Fruit fly (Drosophila melanogaster) whole organism, embryonic: Measurements from ENCODE around the gene AstCC.

Experiments
- CG10431 ChIP-seq: fragments of 200-800 bp; sonication (Bioruptor generic); optimal IDR thresholded peaks from 3 replicates; lab custom pipeline; 2018; ENCODE audit warnings: missing biosample characterization, mild to moderate bottlenecking, missing genetic modification characterization
- CG10959 ChIP-seq: fragments of 200-800 bp; sonication (Bioruptor generic); IDR thresholded peaks from 2 replicates; pipeline ENCODE4 v1.3.6; 2022; ENCODE audit warnings: missing biosample characterization, missing genetic modification characterization
- CG11398 ChIP-seq: fragments of 200-800 bp; sonication (Bioruptor generic); optimal IDR thresholded peaks from 2 replicates; lab custom pipeline; 2016; ENCODE audit warnings: missing biosample characterization, missing genetic modification characterization
- CG11560 ChIP-seq: fragments of 200-800 bp; sonication (Bioruptor generic); IDR thresholded peaks from 3 replicates; pipeline ENCODE4 v1.3.6; 2022; ENCODE audit warnings: missing biosample characterization, missing genetic modification characterization
- CG14050 ChIP-seq: fragments of 200-800 bp; sonication (Bioruptor generic); IDR thresholded peaks from 3 replicates; pipeline ENCODE4 v1.3.6; 2022; ENCODE audit warnings: missing biosample characterization, missing genetic modification characterization
- CG14965 ChIP-seq: fragments of 200-800 bp; sonication (Bioruptor generic); optimal IDR thresholded peaks from 2 replicates; lab custom pipeline; 2016; ENCODE audit warnings: missing biosample characterization, missing genetic modification characterization, borderline replicate concordance
- CG18599 ChIP-seq: fragments of 200-800 bp; sonication (Bioruptor generic); optimal IDR thresholded peaks from 3 replicates; lab custom pipeline; 2017; ENCODE audit warnings: missing biosample characterization, missing genetic modification characterization, mild to moderate bottlenecking, moderate library complexity, missing genetic modification reagents
- CG2120 ChIP-seq: fragments of 200-800 bp; sonication (Bioruptor generic); optimal IDR thresholded peaks from 3 replicates; lab custom pipeline; 2016; ENCODE audit warnings: missing biosample characterization, missing genetic modification characterization
- CG2889 ChIP-seq: fragments of 200-800 bp; sonication (Bioruptor generic); IDR thresholded peaks from 3 replicates; pipeline ENCODE4 v1.3.6; 2022; ENCODE audit warnings: missing biosample characterization, missing genetic modification characterization
- CG3065 ChIP-seq: fragments of 200-800 bp; sonication (Bioruptor generic); optimal IDR thresholded peaks from 2 replicates; lab custom pipeline; 2016; ENCODE audit warnings: missing biosample characterization, missing genetic modification characterization
- CG34224 ChIP-seq: fragments of 200-800 bp; sonication (Bioruptor generic); IDR thresholded peaks from 3 replicates; pipeline ENCODE4 v1.3.6; 2022; ENCODE audit warnings: missing biosample characterization, missing genetic modification characterization; ENCODE audit not compliant: partially characterized antibody
- CG5180 ChIP-seq: fragments of 200-800 bp; sonication (Bioruptor generic); optimal IDR thresholded peaks from 3 replicates; lab custom pipeline; 2017; ENCODE audit warnings: missing biosample characterization, missing genetic modification characterization, mild to moderate bottlenecking, moderate library complexity, missing genetic modification reagents
- CG5953 ChIP-seq: fragments of 200-800 bp; sonication (Bioruptor generic); IDR thresholded peaks from 2 replicates; pipeline ENCODE4 v1.3.6; 2022; ENCODE audit warnings: missing biosample characterization, missing genetic modification characterization
- CG7745 ChIP-seq: fragments of 200-800 bp; sonication (Bioruptor generic); optimal IDR thresholded peaks from 2 replicates; lab custom pipeline; 2018; ENCODE audit warnings: missing biosample characterization, mild to moderate bottlenecking, missing genetic modification characterization, moderate library complexity
- Camta ChIP-seq: fragments of 200-800 bp; sonication (Bioruptor generic); optimal IDR thresholded peaks from 2 replicates; lab custom pipeline; 2016; ENCODE audit warnings: missing biosample characterization, missing genetic modification characterization
- CkIIα-i1 ChIP-seq: fragments of 200-800 bp; sonication (Bioruptor generic); IDR thresholded peaks from 2 replicates; pipeline ENCODE4 v1.3.6; 2022; ENCODE audit warnings: missing biosample characterization, missing genetic modification characterization
- CoRest ChIP-seq: fragments of 200-800 bp; sonication (Bioruptor generic); optimal IDR thresholded peaks from 3 replicates; lab custom pipeline; 2018; ENCODE audit warnings: missing biosample characterization, mild to moderate bottlenecking, missing genetic modification characterization, moderate library complexity
- Deaf1 ChIP-seq: fragments of 200-800 bp; optimal IDR thresholded peaks from 3 replicates; lab custom pipeline; 2019; ENCODE audit warnings: missing biosample characterization, mild to moderate bottlenecking, missing genetic modification characterization, moderate library complexity
- Dp ChIP-seq: fragments of 200-800 bp; sonication (Bioruptor generic); optimal IDR thresholded peaks from 2 replicates; lab custom pipeline; 2018; ENCODE audit warnings: missing biosample characterization, mild to moderate bottlenecking, missing genetic modification characterization, moderate library complexity
- Ets97D ChIP-seq: fragments of 200-800 bp; sonication (Bioruptor generic); optimal IDR thresholded peaks from 3 replicates; lab custom pipeline; 2016; ENCODE audit warnings: missing biosample characterization, missing genetic modification characterization
- GATAe ChIP-seq: fragments of 200-800 bp; sonication (Bioruptor generic); conservative IDR thresholded peaks from 2 replicates; pipeline ENCODE4 v1.3.6; 2022; ENCODE audit warnings: missing biosample characterization, missing genetic modification characterization
- Gsc ChIP-seq: fragments of 200-800 bp; sonication (Bioruptor generic); IDR thresholded peaks from 2 replicates; pipeline ENCODE4 v1.3.6; 2022; ENCODE audit warnings: missing biosample characterization, missing genetic modification characterization
- H15 ChIP-seq: fragments of 200-800 bp; sonication (Bioruptor generic); IDR thresholded peaks from 3 replicates; pipeline ENCODE4 v1.3.6; 2022; ENCODE audit warnings: missing biosample characterization, missing genetic modification characterization
- HHEX ChIP-seq: fragments of 200-800 bp; sonication (Bioruptor generic); optimal IDR thresholded peaks from 3 replicates; lab custom pipeline; 2017; ENCODE audit warnings: missing biosample characterization, mild to moderate bottlenecking, missing genetic modification characterization, missing genetic modification reagents
- Hmr ChIP-seq: fragments of 200-800 bp; sonication (Bioruptor generic); optimal IDR thresholded peaks from 3 replicates; lab custom pipeline; 2017; ENCODE audit warnings: mild to moderate bottlenecking, missing biosample characterization, missing genetic modification reagents, missing genetic modification characterization
- Hr51 ChIP-seq, 2 experiments: fragments of 200-800 bp; sonication (Bioruptor generic); optimal IDR thresholded peaks; 2 replicates in 1 of 2; 3 replicates in 1 of 2; lab custom pipeline; 2016 to 2018; ENCODE audit warnings: missing biosample characterization in 2 of 2, missing genetic modification characterization in 2 of 2, mild to moderate bottlenecking in 1 of 2, moderate library complexity in 1 of 2
- MESR4 ChIP-seq: fragments of 200-800 bp; sonication (Bioruptor generic); optimal IDR thresholded peaks from 2 replicates; lab custom pipeline; 2018; ENCODE audit warnings: missing biosample characterization, mild to moderate bottlenecking, missing genetic modification characterization, moderate library complexity
- Mrtf ChIP-seq: fragments of 200-800 bp; sonication (Bioruptor generic); IDR thresholded peaks from 3 replicates; pipeline ENCODE4 v1.3.6; 2022; ENCODE audit warnings: missing biosample characterization, missing genetic modification characterization
- NFAT ChIP-seq: fragments of 200-800 bp; sonication (Bioruptor generic); IDR thresholded peaks from 2 replicates; pipeline ENCODE4 v1.3.6; 2022; ENCODE audit warnings: missing biosample characterization, missing genetic modification characterization
- Neu2 ChIP-seq: fragments of 200-800 bp; sonication (Bioruptor generic); optimal IDR thresholded peaks from 3 replicates; lab custom pipeline; 2016; ENCODE audit warnings: missing biosample characterization, missing genetic modification characterization, borderline replicate concordance
- bigmax ChIP-seq: fragments of 200-800 bp; sonication (Bioruptor generic); optimal IDR thresholded peaks from 2 replicates; lab custom pipeline; 2018; ENCODE audit warnings: missing biosample characterization, mild to moderate bottlenecking, missing genetic modification characterization
- btn ChIP-seq: fragments of 200-800 bp; sonication (Bioruptor generic); optimal IDR thresholded peaks from 2 replicates; lab custom pipeline; 2016; ENCODE audit warnings: missing biosample characterization, missing genetic modification characterization
- cas ChIP-seq: fragments of 200-800 bp; sonication (Bioruptor generic); IDR thresholded peaks from 2 replicates; pipeline ENCODE4 v1.3.6; 2022; ENCODE audit warnings: missing biosample characterization, missing genetic modification characterization
- cg ChIP-seq: fragments of 200-800 bp; sonication (Bioruptor generic); optimal IDR thresholded peaks from 3 replicates; lab custom pipeline; 2019; ENCODE audit warnings: missing biosample characterization, mild to moderate bottlenecking, missing genetic modification characterization, moderate library complexity
- chinmo ChIP-seq: fragments of 200-800 bp; sonication (Bioruptor generic); IDR thresholded peaks from 4 replicates; pipeline ENCODE4 v1.3.6; 2022; ENCODE audit warnings: missing biosample characterization, missing genetic modification characterization; ENCODE audit not compliant: partially characterized antibody
- grn ChIP-seq: fragments of 200-800 bp; sonication (Bioruptor generic); optimal IDR thresholded peaks from 3 replicates; lab custom pipeline; 2017; ENCODE audit warnings: missing biosample characterization, missing genetic modification characterization
- hbn ChIP-seq: fragments of 200-800 bp; sonication (Bioruptor generic); IDR thresholded peaks from 2 replicates; pipeline ENCODE4 v1.3.6; 2022; ENCODE audit warnings: missing biosample characterization, missing genetic modification characterization; ENCODE audit not compliant: partially characterized antibody
- inv ChIP-seq: fragments of 200-800 bp; sonication (Bioruptor generic); IDR thresholded peaks from 2 replicates; pipeline ENCODE4 v1.3.6; 2022; ENCODE audit warnings: missing biosample characterization, missing genetic modification characterization; ENCODE audit not compliant: partially characterized antibody
- jumu ChIP-seq: fragments of 200-800 bp; sonication (Bioruptor generic); optimal IDR thresholded peaks from 3 replicates; lab custom pipeline; 2016; ENCODE audit warnings: missing biosample characterization, missing genetic modification characterization
- lmd ChIP-seq: fragments of 200-800 bp; sonication (Bioruptor generic); IDR thresholded peaks from 2 replicates; pipeline ENCODE4 v1.3.6; 2022; ENCODE audit warnings: missing biosample characterization, missing genetic modification characterization
- luna ChIP-seq: fragments of 200-800 bp; sonication (Bioruptor generic); optimal IDR thresholded peaks from 2 replicates; lab custom pipeline; 2016; ENCODE audit warnings: missing biosample characterization, missing genetic modification characterization
- nom ChIP-seq: fragments of 200-800 bp; sonication (Bioruptor generic); optimal IDR thresholded peaks from 2 replicates; lab custom pipeline; 2017; ENCODE audit warnings: missing biosample characterization, missing genetic modification characterization, mild to moderate bottlenecking, moderate library complexity, missing genetic modification reagents
- otp ChIP-seq: fragments of 200-800 bp; sonication (Bioruptor generic); IDR thresholded peaks from 3 replicates; pipeline ENCODE4, ENCODE4 v1.3.6; 2022; ENCODE audit warnings: missing biosample characterization, missing genetic modification characterization
- prd ChIP-seq, 3 experiments: fragments of >200 bp in 2 of 3; fragments of 200-800 bp in 1 of 3; sonication (Bioruptor generic) in 1 of 3; optimal IDR thresholded peaks in 2 of 3; IDR thresholded peaks in 1 of 3; 2 replicates in 2 of 3; 3 replicates in 1 of 3; pipeline versions ENCODE4 v1.3.6 to Lab custom; 2017 to 2022; ENCODE audit warnings: missing biosample characterization in 1 of 3, missing genetic modification characterization in 1 of 3
- slp2 ChIP-seq: fragments of 200-800 bp; sonication (Bioruptor generic); optimal IDR thresholded peaks from 2 replicates; lab custom pipeline; 2016; ENCODE audit warnings: missing biosample characterization, missing genetic modification characterization
- vnd ChIP-seq: fragments of 200-800 bp; sonication (Bioruptor generic); IDR thresholded peaks from 3 replicates; pipeline ENCODE4 v1.3.6; 2022; ENCODE audit warnings: missing biosample characterization, missing genetic modification characterization; ENCODE audit not compliant: partially characterized antibody
- wdn ChIP-seq: fragments of 200-800 bp; sonication (Bioruptor generic); IDR thresholded peaks from 2 replicates; pipeline ENCODE4 v1.3.6; 2022; ENCODE audit warnings: missing biosample characterization, missing genetic modification characterization

The AstCC gene

DNA sequence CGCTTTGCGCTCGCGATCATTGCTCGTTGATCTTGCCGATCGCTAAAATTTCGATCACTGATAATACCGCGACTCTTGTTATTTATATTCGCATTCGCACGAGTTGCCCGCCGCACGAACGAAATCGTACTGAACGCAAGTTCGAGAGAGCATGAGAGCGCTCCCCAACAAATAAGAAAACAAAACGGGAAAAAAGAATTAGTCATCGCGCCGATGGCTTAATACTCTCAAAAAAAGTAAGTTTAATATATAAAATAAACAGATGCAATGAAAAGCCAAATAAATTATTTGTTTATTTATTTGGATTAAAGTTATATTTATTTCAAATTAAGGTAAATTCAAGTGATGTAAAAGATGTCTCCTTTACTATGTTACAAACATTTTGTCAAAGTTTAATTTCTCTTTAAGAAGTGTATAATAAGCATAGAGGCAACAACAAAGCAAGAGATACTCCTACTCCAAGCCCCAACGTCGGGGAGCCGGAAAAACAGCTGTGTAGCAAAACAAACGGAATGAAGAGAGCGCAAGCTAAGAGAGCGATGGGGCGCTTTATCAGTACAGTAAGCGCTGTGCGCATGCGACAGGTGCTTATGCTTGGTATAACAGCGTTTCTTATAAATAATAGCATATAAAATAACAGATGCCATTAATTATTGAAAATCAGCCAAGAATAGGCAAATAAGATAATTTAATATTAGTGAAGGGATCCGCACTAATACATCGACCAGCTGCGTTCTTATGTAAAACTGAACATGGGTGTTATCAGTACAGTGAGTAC lies 27.5 kb downstream of the AstCC start (continued):
- TF ChIP-seq GATAe: peak; percentile 89
- peak; percentile 44; the same call in 1 of the 2 replicates for TF ChIP-seq cas (GFP tag; lab: Robert Waterston, UW)
- TF ChIP-seq Hr51 (GFP tag; optimal IDR thresholded peaks at IDR 0.05; lab: Kevin White, UChicago): peak; percentile 24 to 79
- peak; percentile 81 for TF ChIP-seq Mrtf (GFP tag; lab: Robert Waterston, UW)
- TF ChIP-seq bigmax (GFP tag; lab: Kevin White, UChicago): no peak
- no peak for TF ChIP-seq prd (optimal IDR thresholded peaks at IDR 0.05; lab: Kevin White, UChicago)
- peak; percentile 68; the same call in 2 of the 3 replicates for TF ChIP-seq prd (GFP tag; IDR thresholded peaks at IDR 0.05; lab: Robert Waterston, UW)
- no peak for TF ChIP-seq hbn (GFP tag; lab: Robert Waterston, UW)
- TF ChIP-seq lmd: peak; percentile 88
- TF ChIP-seq chinmo (GFP tag; lab: Robert Waterston, UW): peak; percentile 78; the same call in 2 of the 4 replicates
- no peak; the same call in 1 of the 2 replicates for TF ChIP-seq NFAT
- TF ChIP-seq CG7745 (tag; lab: Kevin White, UChicago): no peak
- peak; percentile 94 for TF ChIP-seq grn (GFP tag; lab: Kevin White, UChicago)
- TF ChIP-seq CG5953: no peak
- peak; percentile 70 for TF ChIP-seq CG14050 (GFP tag; lab: Robert Waterston, UW)
- TF ChIP-seq CG11398 (GFP tag; lab: Kevin White, UChicago): peak; percentile 29
- peak; percentile 66; the same call in 1 of the 3 replicates for TF ChIP-seq otp (GFP tag; lab: Robert Waterston, UW)
- peak; percentile 77 for TF ChIP-seq slp2 (GFP tag; lab: Kevin White, UChicago)
- TF ChIP-seq CG2120 (GFP tag; lab: Kevin White, UChicago): peak; percentile 85
- peak; percentile 47 for TF ChIP-seq Camta (GFP tag; lab: Kevin White, UChicago)
- TF ChIP-seq jumu (GFP tag; lab: Kevin White, UChicago): peak; percentile 46
- peak; percentile 80 for TF ChIP-seq nom (GFP tag; lab: Kevin White, UChicago)
- peak; percentile 3 for TF ChIP-seq CG10431 (GFP tag; lab: Kevin White, UChicago)
- TF ChIP-seq HHEX (GFP tag; lab: Kevin White, UChicago): peak; percentile 65
- peak; percentile 39; the same call in 1 of the 3 replicates for TF ChIP-seq CG2889 (GFP tag; lab: Robert Waterston, UW)
- TF ChIP-seq btn (GFP tag; lab: Kevin White, UChicago): no peak
- TF ChIP-seq CG18599 (GFP tag; lab: Kevin White, UChicago): peak; percentile 56
- no peak for TF ChIP-seq CG14965
- no peak for TF ChIP-seq vnd (GFP tag; lab: Robert Waterston, UW)
- TF ChIP-seq Dp (GFP tag; lab: Kevin White, UChicago): no peak
- TF ChIP-seq CkIIα-i1: no peak
- TF ChIP-seq MESR4 (GFP tag; lab: Kevin White, UChicago): no peak
- TF ChIP-seq CoRest: peak; percentile 79
- peak; percentile 53 for TF ChIP-seq CG5180 (GFP tag; lab: Kevin White, UChicago)
- peak; percentile 64 for TF ChIP-seq wdn (GFP tag; lab: Robert Waterston, UW)
- TF ChIP-seq H15 (GFP tag; lab: Robert Waterston, UW): no peak; the same call in 2 of the 3 replicates
- no peak for TF ChIP-seq CG34224 (GFP tag; lab: Robert Waterston, UW)
- TF ChIP-seq luna (GFP tag; lab: Kevin White, UChicago): no peak
- no peak for TF ChIP-seq Gsc
- peak; percentile 77; the same call in 2 of the 3 replicates for TF ChIP-seq CG11560 (tag; lab: Robert Waterston, UW)
- TF ChIP-seq Ets97D (GFP tag; lab: Kevin White, UChicago): no peak
- TF ChIP-seq Neu2: no peak
- TF ChIP-seq CG10959 (GFP tag; lab: Robert Waterston, UW): peak; percentile 49; the same call in 1 of the 2 replicates
- peak; percentile 71 for TF ChIP-seq Hmr
- peak; percentile 77 for TF ChIP-seq Deaf1 (tag; lab: Kevin White, UChicago)
- no peak for TF ChIP-seq inv (GFP tag; lab: Robert Waterston, UW)
- TF ChIP-seq cg (GFP tag; lab: Kevin White, UChicago): no peak
- TF ChIP-seq CG3065 (GFP tag; lab: Kevin White, UChicago): peak; percentile 13
